Fruit fly (Drosophila melanogaster): ENCODE results near the gene CG7488.

CG7488 gene

DNA sequence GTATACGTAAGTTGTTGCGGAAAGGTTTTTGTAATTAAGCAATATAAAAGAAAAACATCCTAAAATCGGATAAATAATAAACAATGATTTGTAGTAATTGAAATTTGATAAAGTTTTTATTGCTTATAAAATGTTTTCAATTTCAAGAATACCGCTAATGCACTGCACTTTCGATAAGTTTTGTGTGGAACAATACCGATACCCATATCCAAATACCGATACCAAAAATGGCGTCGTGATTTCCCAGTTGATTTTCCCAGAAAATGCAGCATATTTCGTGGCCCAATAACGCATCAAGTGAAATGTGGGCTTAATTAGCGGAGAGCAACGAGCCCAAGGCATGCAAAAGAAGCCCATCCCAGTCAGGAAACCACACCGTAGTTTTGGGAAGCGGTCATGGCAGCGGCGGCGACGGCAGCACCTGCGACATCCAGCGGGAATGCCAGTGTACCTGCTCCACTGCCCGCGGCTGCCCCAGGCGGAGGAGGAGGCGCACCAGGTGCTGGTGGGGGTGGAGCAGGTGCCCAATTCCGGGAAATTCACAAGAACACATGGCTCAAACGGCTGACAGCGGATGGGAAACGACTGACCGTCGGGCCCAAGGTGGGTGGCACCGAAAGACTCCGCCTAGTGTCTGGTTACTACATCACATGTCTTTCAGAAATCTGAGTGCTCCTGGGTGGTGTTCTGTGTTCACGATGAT lies 9.4 kb upstream of the CG7488 start, which contains the start of gene CG31342 (continued):
- peak; percentile 64 for TF ChIP-seq Doc3 (GFP tag; IDR thresholded peaks at IDR 0.05; ENCODE audit: partially characterized antibody)
- TF ChIP-seq CG17359 (tag; optimal IDR thresholded peaks at IDR 0.05), result peak; percentile 55
- no peak for TF ChIP-seq odd (GFP tag; optimal IDR thresholded peaks at IDR 0.05)
- TF ChIP-seq Sry-β (GFP tag; optimal IDR thresholded peaks at IDR 0.05), result no peak
- TF ChIP-seq ATbp (GFP tag; optimal IDR thresholded peaks at IDR 0.05), result no peak
- peak; percentile 70 for TF ChIP-seq CG14710 (tag; optimal IDR thresholded peaks at IDR 0.05)
- no peak for TF ChIP-seq CG8359 (GFP tag; optimal IDR thresholded peaks at IDR 0.05; ENCODE audit: borderline replicate concordance)
- TF ChIP-seq phol (tag; optimal IDR thresholded peaks at IDR 0.05), result peak; percentile 99
- TF ChIP-seq CG8924 (tag; optimal IDR thresholded peaks at IDR 0.05), result peak; percentile 59
- no peak for TF ChIP-seq MTF-1 (GFP tag; optimal IDR thresholded peaks at IDR 0.05; ENCODE audit: borderline replicate concordance)
- no peak for TF ChIP-seq CG31388 (GFP tag; optimal IDR thresholded peaks at IDR 0.05)
- no peak for TF ChIP-seq CG7839 (tag; optimal IDR thresholded peaks at IDR 0.05)
- no peak for TF ChIP-seq CG9609 (GFP tag; optimal IDR thresholded peaks at IDR 0.05)
- no peak for TF ChIP-seq C15 (GFP tag; IDR thresholded peaks at IDR 0.05)
- no peak for TF ChIP-seq Fer3 (tag; optimal IDR thresholded peaks at IDR 0.05)
- TF ChIP-seq Atf-2 (GFP tag; optimal IDR thresholded peaks at IDR 0.05), result no peak
- peak; percentile 32; the same call in 1 of the 2 replicates for TF ChIP-seq inv (GFP tag; IDR thresholded peaks at IDR 0.05; ENCODE audit: partially characterized antibody)
- TF ChIP-seq CG12659 (GFP tag; optimal IDR thresholded peaks at IDR 0.05), result peak; percentile 72
- no peak for TF ChIP-seq CG3838 (GFP tag; optimal IDR thresholded peaks at IDR 0.05)
- peak in 1 of 2 experiments; percentile 62 for TF ChIP-seq bsh (GFP tag; optimal IDR thresholded peaks at IDR 0.05)
- no peak for TF ChIP-seq E2f1 (GFP tag; IDR thresholded peaks at IDR 0.05)
- TF ChIP-seq dpn (GFP tag; optimal IDR thresholded peaks at IDR 0.05), result peak in 1 of 2 experiments; percentile 10
- no peak for TF ChIP-seq dan (GFP tag; IDR thresholded peaks at IDR 0.05)
- TF ChIP-seq CG34422 (GFP tag; IDR thresholded peaks at IDR 0.05), result no peak
- TF ChIP-seq tna (GFP tag; IDR thresholded peaks at IDR 0.05; ENCODE audit: partially characterized antibody), result peak; percentile 29; the same call in 1 of the 2 replicates
- TF ChIP-seq Mrtf (GFP tag; IDR thresholded peaks at IDR 0.05), result no peak
- no peak for TF ChIP-seq CG3847 (GFP tag; IDR thresholded peaks at IDR 0.05)
- TF ChIP-seq sqz (GFP tag; optimal IDR thresholded peaks at IDR 0.05), result no peak
- TF ChIP-seq sob (GFP tag; IDR thresholded peaks at IDR 0.05), result peak; percentile 14; the same call in 1 of the 2 replicates
- no peak for TF ChIP-seq ase (GFP tag; IDR thresholded peaks at IDR 0.05)
- TF ChIP-seq chinmo (GFP tag; IDR thresholded peaks at IDR 0.05; ENCODE audit: partially characterized antibody), result 0 out of 4 replicates have a peak, but pooled peaks have one; percentile 58
- peak; percentile 71 for TF ChIP-seq unc-4 (GFP tag; IDR thresholded peaks at IDR 0.05; ENCODE audit: partially characterized antibody)
- TF ChIP-seq CG3995 (GFP tag; optimal IDR thresholded peaks at IDR 0.05), result peak; percentile 71
- no peak for TF ChIP-seq CG7928 (GFP tag; optimal IDR thresholded peaks at IDR 0.05)
- no peak for TF ChIP-seq CG12071 (GFP tag; optimal IDR thresholded peaks at IDR 0.05)
- TF ChIP-seq Fer1 (GFP tag; optimal IDR thresholded peaks at IDR 0.05), result peak; percentile 54
- peak; percentile 49 for TF ChIP-seq CG2120 (GFP tag; optimal IDR thresholded peaks at IDR 0.05)
- TF ChIP-seq stwl (tag; optimal IDR thresholded peaks at IDR 0.05), result peak; percentile 69
- TF ChIP-seq NfI (GFP tag; optimal IDR thresholded peaks at IDR 0.05), result peak; percentile 19
- TF ChIP-seq kah (GFP tag; optimal IDR thresholded peaks at IDR 0.05), result no peak
- peak; percentile 23; the same call in 1 of the 2 replicates for TF ChIP-seq ato (GFP tag; IDR thresholded peaks at IDR 0.05; ENCODE audit: partially characterized antibody)
- no peak for TF ChIP-seq Awh (GFP tag; IDR thresholded peaks at IDR 0.05)
- no peak for TF ChIP-seq dysf (GFP tag; IDR thresholded peaks at IDR 0.05)
- no peak; the same call in 1 of the 2 replicates for TF ChIP-seq CG17328 (GFP tag; IDR thresholded peaks at IDR 0.05)
- no peak for TF ChIP-seq CG10959 (GFP tag; IDR thresholded peaks at IDR 0.05)
- no peak for TF ChIP-seq D19A (tag; optimal IDR thresholded peaks at IDR 0.05)
- TF ChIP-seq CG2889 (GFP tag; IDR thresholded peaks at IDR 0.05), result no peak
- TF ChIP-seq salm (tag; optimal IDR thresholded peaks at IDR 0.05), result no peak

Data from whole organism, embryonic.